Worm (Caenorhabditis elegans): ENCODE measurements around the gene snpc-1.1.

The snpc-1.1 gene

DNA sequence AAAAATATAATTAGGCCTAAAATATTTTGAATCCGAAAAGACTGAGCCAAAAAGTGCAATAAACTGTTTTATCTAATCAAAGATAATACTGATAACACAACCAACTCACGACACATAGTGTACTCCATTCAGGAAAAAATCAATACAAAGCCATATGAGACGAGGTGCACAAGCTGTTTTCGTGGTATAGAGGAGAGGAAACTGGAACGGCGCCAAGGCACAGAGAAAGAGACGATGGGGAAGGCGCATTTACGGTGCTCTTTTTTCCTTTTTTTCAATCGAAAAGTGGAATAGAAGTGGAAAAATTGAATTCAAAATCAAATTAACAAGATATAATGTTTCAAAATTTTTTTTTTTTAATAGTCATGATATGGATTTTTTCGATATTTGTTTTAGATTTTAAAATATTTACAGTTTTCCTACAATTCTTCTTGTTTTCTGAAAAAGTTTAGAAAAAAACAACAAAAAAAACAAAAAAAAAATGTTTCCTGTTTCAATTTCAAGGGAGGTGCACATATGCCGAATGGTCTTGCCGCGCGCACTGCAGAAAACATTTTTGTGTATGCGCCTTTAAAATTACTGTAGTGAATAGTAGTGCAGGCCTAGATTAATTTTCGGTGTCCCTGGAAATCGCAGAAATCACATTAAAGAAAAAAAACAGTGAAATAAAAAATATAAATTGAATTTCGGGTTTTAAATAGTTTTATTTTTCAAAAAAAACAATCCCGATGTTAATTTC, 22.5 kb downstream of the snpc-1.1 start, which contains the start of gene B0228.7:
B0228.7 (minus strand) TSS at position 627 of the 739 bp plus-strand sequence.
- no peak for TF ChIP-seq nhr-11 (tag; optimal IDR thresholded peaks at IDR 0.05)
- TF ChIP-seq nhr-71 (tag; optimal IDR thresholded peaks at IDR 0.05), result peak; percentile 28
- TF ChIP-seq tbx-2 (tag; optimal IDR thresholded peaks at IDR 0.05), result no peak
- peak; percentile 16 for TF ChIP-seq C16A3.4 (tag; optimal IDR thresholded peaks at IDR 0.05)
- TF ChIP-seq ceh-90 (tag; optimal IDR thresholded peaks at IDR 0.05), result no peak
- TF ChIP-seq unc-62 (GFP tag; optimal IDR thresholded peaks at IDR 0.05), result no peak
- no peak for TF ChIP-seq grh-1 (GFP tag; IDR thresholded peaks at IDR 0.05)
- peak; percentile 29 for TF ChIP-seq nhr-47 (tag; optimal IDR thresholded peaks at IDR 0.05)
- peak; percentile 11 for TF ChIP-seq snu-23 (GFP tag; optimal IDR thresholded peaks at IDR 0.05)
- no peak for TF ChIP-seq nhr-237 (tag; optimal IDR thresholded peaks at IDR 0.05)
- peak in 1 of 2 experiments; percentile 9 for TF ChIP-seq lin-35 (GFP tag; optimal IDR thresholded peaks at IDR 0.05)
- TF ChIP-seq rnt-1 (tag; optimal IDR thresholded peaks at IDR 0.05), result peak; percentile 32
- peak; percentile 50 to 61 for TF ChIP-seq efl-1 (optimal IDR thresholded peaks at IDR 0.05)
- TF ChIP-seq efl-1 (GFP tag; optimal IDR thresholded peaks at IDR 0.05 in 1 of 2), result peak in 1 of 2 experiments; percentile 93
- TF ChIP-seq lin-14 (GFP tag; optimal IDR thresholded peaks at IDR 0.05), result peak; percentile 37
- TF ChIP-seq unc-86 (tag; optimal IDR thresholded peaks at IDR 0.05), result peak; percentile 25
- TF ChIP-seq dpl-1 (GFP tag; optimal IDR thresholded peaks at IDR 0.05), result peak in 1 of 3 experiments; percentile 18
- peak; percentile 14 for TF ChIP-seq ceh-8 (GFP tag; optimal IDR thresholded peaks at IDR 0.05)
- peak; percentile 9 for TF ChIP-seq xbp-1 (tag; optimal IDR thresholded peaks at IDR 0.05)
- TF ChIP-seq fkh-8 (tag; optimal IDR thresholded peaks at IDR 0.05), result peak; percentile 24
- peak; percentile 40 for TF ChIP-seq elt-2 (tag; optimal IDR thresholded peaks at IDR 0.05)
- peak in 1 of 2 experiments; percentile 65 for TF ChIP-seq lsy-2 (tag; optimal IDR thresholded peaks at IDR 0.05)

DNA sequence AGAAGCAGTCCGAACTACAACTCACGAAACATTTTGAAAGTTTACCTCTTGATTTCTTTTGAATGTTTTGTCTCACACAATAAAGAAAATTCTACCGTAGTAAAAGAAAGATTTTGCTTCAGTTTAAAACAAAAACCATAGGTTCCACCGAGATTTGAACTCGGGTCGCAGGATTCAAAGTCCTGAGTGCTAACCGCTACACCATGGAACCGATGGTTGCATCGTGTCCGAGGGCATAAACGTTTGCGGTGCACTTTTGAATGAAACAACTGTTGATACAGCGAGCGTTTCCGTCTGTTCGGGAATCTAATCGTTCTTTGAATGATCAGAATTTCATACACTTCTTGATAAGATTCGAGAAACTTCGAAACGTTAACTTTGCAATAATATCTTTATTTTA, 24.3 kb downstream of the snpc-1.1 start:
- TF ChIP-seq ama-1 (optimal IDR thresholded peaks at IDR 0.05), result peak; percentile 55
- no peak for TF ChIP-seq unc-98 (GFP tag; IDR thresholded peaks at IDR 0.05)
- TF ChIP-seq pqm-1 (tag; optimal IDR thresholded peaks at IDR 0.05), result no peak
- TF ChIP-seq lin-14 (GFP tag; optimal IDR thresholded peaks at IDR 0.05), result peak; percentile 66
- peak; percentile 2 for TF ChIP-seq hpl-2 (GFP tag; optimal IDR thresholded peaks at IDR 0.05)
- peak; percentile 8 for TF ChIP-seq skn-1 (tag; optimal IDR thresholded peaks at IDR 0.05)
- peak; percentile 28 for TF ChIP-seq blmp-1 (tag; optimal IDR thresholded peaks at IDR 0.05)
- TF ChIP-seq unc-130 (tag; optimal IDR thresholded peaks at IDR 0.05), result peak; percentile 63
- peak; percentile 97 for TF ChIP-seq nhr-19 (GFP tag; conservative IDR thresholded peaks at IDR 0.05)
- TF ChIP-seq nhr-47 (tag; optimal IDR thresholded peaks at IDR 0.05), result peak; percentile 66
- peak; percentile 83 for TF ChIP-seq nhr-71 (tag; optimal IDR thresholded peaks at IDR 0.05)
- no peak for TF ChIP-seq fkh-10 (GFP tag; optimal IDR thresholded peaks at IDR 0.05)
- peak; percentile 11 for TF ChIP-seq lin-13 (GFP tag; optimal IDR thresholded peaks at IDR 0.05)
- TF ChIP-seq nhr-76 (tag; optimal IDR thresholded peaks at IDR 0.05), result no peak
- TF ChIP-seq nhr-90 (tag; optimal IDR thresholded peaks at IDR 0.05; ENCODE audit: poor library complexity), result peak; percentile 79
- peak; percentile 32 to 53 for TF ChIP-seq efl-1 (optimal IDR thresholded peaks at IDR 0.05)
- TF ChIP-seq efl-1 (GFP tag; optimal IDR thresholded peaks at IDR 0.05 in 1 of 2), result peak in 1 of 2 experiments; percentile 0
- peak; percentile 56 for TF ChIP-seq aly-2 (tag; optimal IDR thresholded peaks at IDR 0.05)
- peak; percentile 72 for TF ChIP-seq nhr-20 (tag; optimal IDR thresholded peaks at IDR 0.05)
- peak; percentile 48 for TF ChIP-seq tbx-2 (tag; optimal IDR thresholded peaks at IDR 0.05)
- peak; percentile 88 for TF ChIP-seq nhr-85 (tag)
- no peak for TF ChIP-seq ets-5 (GFP tag; IDR thresholded peaks at IDR 0.05)
- peak; percentile 21 to 36 (median 25) for TF ChIP-seq dpl-1 (GFP tag; optimal IDR thresholded peaks at IDR 0.05)
- TF ChIP-seq elt-2 (tag; optimal IDR thresholded peaks at IDR 0.05), result peak; percentile 46
- peak; percentile 37 for TF ChIP-seq swsn-7 (tag; optimal IDR thresholded peaks at IDR 0.05)
- TF ChIP-seq lin-35 (GFP tag; optimal IDR thresholded peaks at IDR 0.05), result peak; percentile 23 to 75
- no peak for TF ChIP-seq sup-37 (GFP tag; optimal IDR thresholded peaks at IDR 0.05)
- peak in 3 of 6 experiments; percentile 12 to 67 (median 62) for TF ChIP-seq elt-3 (tag; optimal IDR thresholded peaks at IDR 0.05)
- no peak for TF ChIP-seq pag-3 (tag; optimal IDR thresholded peaks at IDR 0.05; ENCODE audit: borderline replicate concordance, insufficient read depth)
- TF ChIP-seq mab-9 (GFP tag; IDR thresholded peaks at IDR 0.05), result peak; percentile 14; the same call in 1 of the 2 replicates
- TF ChIP-seq lsy-2 (tag; optimal IDR thresholded peaks at IDR 0.05), result peak; percentile 27 to 56
- TF ChIP-seq mep-1 (tag; optimal IDR thresholded peaks at IDR 0.05), result peak; percentile 61
- peak in 1 of 3 experiments; percentile 27 for TF ChIP-seq ceh-82 (tag; optimal IDR thresholded peaks at IDR 0.05)
- TF ChIP-seq xbp-1 (tag; optimal IDR thresholded peaks at IDR 0.05), result peak; percentile 23
- peak; percentile 84 for TF ChIP-seq snu-23 (GFP tag; optimal IDR thresholded peaks at IDR 0.05)
- TF ChIP-seq hlh-17 (GFP tag; optimal IDR thresholded peaks at IDR 0.05; ENCODE audit: borderline replicate concordance), result no peak
- TF ChIP-seq mdl-1 (tag; optimal IDR thresholded peaks at IDR 0.05), result peak in 1 of 2 experiments; percentile 59

Measured in whole organism, L1 larva.